Worm (Caenorhabditis elegans): ENCODE data around the gene ceh-62.

The ceh-62 gene

DNA sequence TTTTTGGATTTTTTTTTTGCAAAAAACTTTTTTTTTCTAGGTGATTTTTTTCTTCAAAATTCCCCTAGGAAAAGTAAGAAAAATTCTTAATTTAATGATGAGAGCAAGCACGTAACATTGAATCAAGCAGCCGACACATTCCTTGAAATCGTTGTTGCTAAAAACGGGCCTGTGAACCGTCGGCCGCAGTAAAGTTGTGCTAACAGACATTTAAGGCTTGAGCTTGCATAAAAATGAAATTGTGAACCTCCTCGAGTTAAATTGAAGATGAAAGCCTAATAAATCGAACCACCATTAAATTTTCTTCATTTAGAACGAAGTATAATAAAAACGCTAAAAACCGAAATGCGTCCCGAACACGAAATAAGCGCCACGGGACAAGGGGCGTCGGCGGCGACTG, 37.6 kb upstream of the ceh-62 start:
- no peak for TF ChIP-seq nhr-12 (tag; optimal IDR thresholded peaks at IDR 0.05)
- no peak for TF ChIP-seq mab-5 (tag; optimal IDR thresholded peaks at IDR 0.05)
- no peak for TF ChIP-seq nhr-2 (tag; optimal IDR thresholded peaks at IDR 0.05)
- TF ChIP-seq ces-1 (GFP tag; optimal IDR thresholded peaks at IDR 0.05), result no peak
- no peak for TF ChIP-seq snpc-4 (tag; optimal IDR thresholded peaks at IDR 0.05)
- no peak for TF ChIP-seq flh-1 (GFP tag; optimal IDR thresholded peaks at IDR 0.05)
- no peak for TF ChIP-seq lin-13 (tag; optimal IDR thresholded peaks at IDR 0.05)
- no peak for TF ChIP-seq ztf-11 (tag; optimal IDR thresholded peaks at IDR 0.05)
- TF ChIP-seq nhr-237 (tag; optimal IDR thresholded peaks at IDR 0.05), result no peak
- TF ChIP-seq ceh-43 (GFP tag; optimal IDR thresholded peaks at IDR 0.05), result no peak
- TF ChIP-seq pha-4 (tag; optimal IDR thresholded peaks at IDR 0.05), result no peak
- TF ChIP-seq ceh-39 (tag; optimal IDR thresholded peaks at IDR 0.05), result no peak
- TF ChIP-seq hlh-1 (tag; optimal IDR thresholded peaks at IDR 0.05), result no peak
- no peak for TF ChIP-seq drap-1 (GFP tag; optimal IDR thresholded peaks at IDR 0.05)
- TF ChIP-seq elt-3 (tag; optimal IDR thresholded peaks at IDR 0.05), result no peak
- no peak for TF ChIP-seq cnd-1 (tag; optimal IDR thresholded peaks at IDR 0.05)

ce11 chrII:10769291-10769690, 36.2 kb upstream of the ceh-62 start:
- TF ChIP-seq cnd-1 (tag; optimal IDR thresholded peaks at IDR 0.05), result no peak
- no peak for TF ChIP-seq drap-1 (GFP tag; optimal IDR thresholded peaks at IDR 0.05)
- peak; percentile 88 for TF ChIP-seq ces-1 (GFP tag; optimal IDR thresholded peaks at IDR 0.05)
- no peak for TF ChIP-seq nhr-28 (tag; optimal IDR thresholded peaks at IDR 0.05)
- TF ChIP-seq hlh-1 (tag; optimal IDR thresholded peaks at IDR 0.05), result no peak
- TF ChIP-seq sem-2 (GFP tag; optimal IDR thresholded peaks at IDR 0.05), result no peak

- TF ChIP-seq ceh-43 (GFP tag; optimal IDR thresholded peaks at IDR 0.05), result no peak
- TF ChIP-seq unc-62 (GFP tag; optimal IDR thresholded peaks at IDR 0.05), result no peak
- TF ChIP-seq tbx-8 (GFP tag; optimal IDR thresholded peaks at IDR 0.05), result no peak
- no peak for TF ChIP-seq lin-32 (GFP tag; optimal IDR thresholded peaks at IDR 0.05)
Measured at ce11 chrII:10778026-10778425, 27.5 kb upstream of the ceh-62 start, which contains the start of gene mpz-1. mpz-1 (minus strand) TSS chrII:10778126.

DNA sequence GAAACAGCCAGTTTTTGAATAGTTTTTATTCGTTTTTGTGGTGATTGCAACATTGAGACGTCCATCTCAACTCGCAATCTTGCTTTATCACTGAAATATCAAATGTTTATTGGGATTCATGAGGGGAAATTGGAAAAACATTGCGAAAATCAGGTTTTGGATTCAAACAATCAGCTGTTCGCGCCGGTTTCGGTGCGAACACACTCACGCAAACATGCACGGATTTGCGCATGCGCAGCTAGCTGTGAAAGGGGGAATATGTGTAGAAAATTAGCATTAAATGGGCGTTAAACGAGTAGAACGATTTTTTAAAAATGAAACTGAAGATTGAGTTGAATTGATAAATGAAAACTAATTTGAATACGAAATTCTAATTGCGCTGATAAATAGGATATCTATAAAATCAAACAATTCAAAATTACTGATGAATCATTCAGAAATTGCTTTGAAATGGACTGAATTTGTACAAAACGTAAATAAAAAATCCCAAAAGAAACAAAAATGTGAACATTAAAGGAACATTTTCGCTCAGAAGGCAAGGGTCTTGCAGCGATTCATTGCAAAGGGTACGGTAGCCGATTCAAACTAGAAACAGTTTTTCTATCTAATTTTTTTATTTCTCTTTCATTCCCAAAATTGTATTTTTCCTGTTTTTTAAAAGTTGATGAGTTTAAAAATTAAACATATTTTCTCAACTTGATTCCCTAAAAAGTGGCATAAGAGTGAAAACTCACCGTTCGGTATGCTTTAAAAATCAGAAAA, 22.2 kb upstream of the ceh-62 start, which contains the start of gene ect-2:
Gene ect-2, minus strand, starts transcription at position 762 of the 762 bp plus-strand sequence.
- TF ChIP-seq mls-2 (tag; optimal IDR thresholded peaks at IDR 0.05) (no peak), ham-2 (GFP tag; optimal IDR thresholded peaks at IDR 0.05) (peak; percentile 50)

ce11 chrII:10784248-10784647, 21.3 kb upstream of the ceh-62 start:
- peak; percentile 70 for TF ChIP-seq cnd-1 (tag; optimal IDR thresholded peaks at IDR 0.05)
- no peak for TF ChIP-seq drap-1 (GFP tag; optimal IDR thresholded peaks at IDR 0.05)
- peak; percentile 70 for TF ChIP-seq nhr-2 (tag; optimal IDR thresholded peaks at IDR 0.05)
- TF ChIP-seq zip-8 (tag; optimal IDR thresholded peaks at IDR 0.05), result peak; percentile 39

ce11 chrII:10784780-10785463, 20.6 kb upstream of the ceh-62 start, which contains the start of gene cdl-1:
cdl-1 (plus strand) TSS chrII:10785452.
- TF ChIP-seq nhr-237 (tag; optimal IDR thresholded peaks at IDR 0.05) (peak; percentile 6), sem-2 (GFP tag; optimal IDR thresholded peaks at IDR 0.05) (no peak), ceh-43 (GFP tag; optimal IDR thresholded peaks at IDR 0.05) (no peak), snpc-4 (tag; optimal IDR thresholded peaks at IDR 0.05) (no peak), nhr-2 (tag; optimal IDR thresholded peaks at IDR 0.05) (peak; percentile 59), pha-4 (tag; optimal IDR thresholded peaks at IDR 0.05) (no peak), drap-1 (GFP tag; optimal IDR thresholded peaks at IDR 0.05) (no peak), ces-1 (GFP tag; optimal IDR thresholded peaks at IDR 0.05) (peak; percentile 51), ham-2 (GFP tag; optimal IDR thresholded peaks at IDR 0.05) (no peak), unc-62 (GFP tag; optimal IDR thresholded peaks at IDR 0.05) (no peak), ceh-39 (tag; optimal IDR thresholded peaks at IDR 0.05) (no peak), elt-1 (tag; optimal IDR thresholded peaks at IDR 0.05; ENCODE audit: borderline replicate concordance, insufficient read depth) (no peak), unc-120 (tag; optimal IDR thresholded peaks at IDR 0.05; ENCODE audit: poor library complexity, severe bottlenecking) (no peak), hlh-1 (tag; optimal IDR thresholded peaks at IDR 0.05) (peak; percentile 33), elt-3 (tag; optimal IDR thresholded peaks at IDR 0.05) (no peak), cnd-1 (tag; optimal IDR thresholded peaks at IDR 0.05) (peak; percentile 69), blmp-1 (tag; optimal IDR thresholded peaks at IDR 0.05) (no peak), nhr-28 (tag; optimal IDR thresholded peaks at IDR 0.05) (no peak), sptf-1 (tag; optimal IDR thresholded peaks at IDR 0.05) (no peak), nhr-12 (tag; optimal IDR thresholded peaks at IDR 0.05) (no peak), tbx-8 (GFP tag; optimal IDR thresholded peaks at IDR 0.05) (no peak), bed-3 (GFP tag; optimal IDR thresholded peaks at IDR 0.05) (no peak), ztf-11 (tag; optimal IDR thresholded peaks at IDR 0.05) (no peak), unc-39 (tag; optimal IDR thresholded peaks at IDR 0.05) (no peak), nhr-76 (tag; optimal IDR thresholded peaks at IDR 0.05) (no peak), mep-1 (tag; optimal IDR thresholded peaks at IDR 0.05) (no peak), ceh-83 (GFP tag; optimal IDR thresholded peaks at IDR 0.05) (no peak), M03D4.4 (tag; optimal IDR thresholded peaks at IDR 0.05) (no peak), lsy-2 (tag; optimal IDR thresholded peaks at IDR 0.05) (peak; percentile 22), mab-5 (tag; optimal IDR thresholded peaks at IDR 0.05) (no peak), lin-13 (tag; optimal IDR thresholded peaks at IDR 0.05) (no peak), zip-8 (tag; optimal IDR thresholded peaks at IDR 0.05) (no peak)

Measured in whole organism, mixed stage, embryonic.